Worm (Caenorhabditis elegans) whole organism, young adult: ENCODE data around the gene ceh-40.

Source experiments
- B0261.1 ChIP-seq: sonication (generic microtip); optimal IDR thresholded peaks from 2 replicates; lab custom pipeline; 2016; ENCODE audit warnings: mild to moderate bottlenecking, missing genetic modification characterization, moderate library complexity, missing compliant biosample characterization
- B0336.3 ChIP-seq: fragments of 200-800 bp; sonication (Bioruptor generic); IDR thresholded peaks from 2 replicates; pipeline ENCODE4 v1.3.6; 2022; ENCODE audit warnings: missing genetic modification characterization, missing compliant biosample characterization
- C06A6.2 ChIP-seq: fragments of 200-800 bp; sonication (Bioruptor generic); conservative IDR thresholded peaks from 2 replicates; pipeline ENCODE4 v1.3.6; 2022; ENCODE audit warnings: missing genetic modification characterization, missing compliant biosample characterization
- F22D6.2 ChIP-seq: sonication (generic microtip); optimal IDR thresholded peaks from 2 replicates; lab custom pipeline; 2016; ENCODE audit warnings: mild to moderate bottlenecking, missing genetic modification characterization, missing compliant biosample characterization
- F37B4.10 ChIP-seq: fragments of 200-800 bp; sonication (Bioruptor generic); IDR thresholded peaks from 2 replicates; pipeline ENCODE4 v1.3.6; 2022; ENCODE audit warnings: missing genetic modification characterization, missing compliant biosample characterization
- F39B2.1 ChIP-seq: fragments of 200-800 bp; sonication (Bioruptor generic); IDR thresholded peaks from 2 replicates; pipeline ENCODE4 v1.3.6; 2022; ENCODE audit warnings: missing genetic modification reagents, missing genetic modification characterization, missing compliant biosample characterization
- F55B11.4 ChIP-seq: sonication (generic microtip); optimal IDR thresholded peaks from 2 replicates; lab custom pipeline; 2016; ENCODE audit warnings: missing compliant biosample characterization, missing genetic modification characterization, borderline replicate concordance; ENCODE audit not compliant: insufficient read depth
- K11D2.4 ChIP-seq: fragments of 200-800 bp; sonication (Bioruptor generic); IDR thresholded peaks from 2 replicates; pipeline ENCODE4 v1.3.6; 2022; ENCODE audit warnings: missing genetic modification reagents, missing genetic modification characterization, missing compliant biosample characterization
- K12H6.12 ChIP-seq: fragments of 200-800 bp; sonication (Bioruptor generic); optimal IDR thresholded peaks from 2 replicates; lab custom pipeline; 2018; ENCODE audit warnings: mild to moderate bottlenecking, missing genetic modification characterization, missing compliant biosample characterization
- T07F8.4 ChIP-seq: sonication (generic microtip); optimal IDR thresholded peaks from 2 replicates; lab custom pipeline; 2016; ENCODE audit warnings: mild to moderate bottlenecking, missing genetic modification characterization, moderate library complexity, missing compliant biosample characterization
- Y56A3A.18 ChIP-seq: fragments of 200-800 bp; sonication (Bioruptor generic); IDR thresholded peaks from 2 replicates; pipeline ENCODE4 v1.3.6; 2022; ENCODE audit warnings: missing genetic modification reagents, missing genetic modification characterization, missing compliant biosample characterization
- Y95B8A.8 ChIP-seq: fragments of 200-800 bp; sonication (Bioruptor generic); IDR thresholded peaks from 2 replicates; pipeline ENCODE4 v1.3.6; 2022; ENCODE audit warnings: missing genetic modification reagents, missing genetic modification characterization, missing compliant biosample characterization
- ZK185.1 ChIP-seq: sonication (generic microtip); optimal IDR thresholded peaks from 2 replicates; lab custom pipeline; 2016; ENCODE audit warnings: mild to moderate bottlenecking, missing genetic modification characterization, missing compliant biosample characterization; ENCODE audit not compliant: poor library complexity, severe bottlenecking
- athp-1 ChIP-seq: sonication (generic microtip); optimal IDR thresholded peaks from 2 replicates; lab custom pipeline; 2017; ENCODE audit warnings: mild to moderate bottlenecking, missing genetic modification characterization, missing compliant biosample characterization
- attf-5 ChIP-seq: fragments of 200-800 bp; sonication (Bioruptor generic); optimal IDR thresholded peaks from 2 replicates; lab custom pipeline; 2018; ENCODE audit warnings: mild to moderate bottlenecking, missing genetic modification characterization, missing compliant biosample characterization
- cebp-1 ChIP-seq, 2 experiments: fragments of 200-800 bp in 1 of 2; sonication (Bioruptor generic) in 1 of 2; sonication (generic microtip) in 1 of 2; IDR thresholded peaks in 1 of 2; optimal IDR thresholded peaks in 1 of 2; 2 replicates each; pipeline versions ENCODE4 v1.3.6 to Lab custom; 2017 to 2022; ENCODE audit warnings: missing compliant biosample characterization in 2 of 2, missing genetic modification characterization in 2 of 2, mild to moderate bottlenecking in 1 of 2, missing genetic modification reagents in 1 of 2, moderate library complexity in 1 of 2
- cebp-2 ChIP-seq: fragments of 200-800 bp; sonication (Bioruptor generic); IDR thresholded peaks from 2 replicates; pipeline ENCODE4 v1.3.6; 2022; ENCODE audit warnings: missing genetic modification characterization, missing compliant biosample characterization
- ceh-100 ChIP-seq: fragments of 200-800 bp; sonication (Bioruptor generic); IDR thresholded peaks from 2 replicates; pipeline ENCODE4 v1.3.6; 2022; ENCODE audit warnings: missing genetic modification reagents, missing genetic modification characterization, missing compliant biosample characterization
- ceh-58 ChIP-seq: fragments of 200-800 bp; sonication (Bioruptor generic); IDR thresholded peaks from 2 replicates; pipeline ENCODE4 v1.3.6; 2022; ENCODE audit warnings: missing genetic modification characterization, missing compliant biosample characterization
- ceh-79 ChIP-seq: sonication (generic microtip); optimal IDR thresholded peaks from 2 replicates; lab custom pipeline; 2017; ENCODE audit warnings: mild to moderate bottlenecking, missing genetic modification characterization, missing compliant biosample characterization
- dpl-1 ChIP-seq: fragments of 150-350 bp; optimal IDR thresholded peaks from 2 replicates; lab custom pipeline; 2014; ENCODE audit warnings: missing biosample characterization, missing genetic modification reagents, missing genetic modification characterization
- egl-44 ChIP-seq: fragments of 200-800 bp; sonication (Bioruptor generic); IDR thresholded peaks from 2 replicates; pipeline ENCODE4 v1.3.6; 2022; ENCODE audit warnings: missing genetic modification reagents, missing genetic modification characterization, missing compliant biosample characterization
- egrh-3 ChIP-seq: fragments of 200-800 bp; sonication (Bioruptor generic); IDR thresholded peaks from 2 replicates; pipeline ENCODE4 v1.3.6; 2022; ENCODE audit warnings: missing genetic modification reagents, missing genetic modification characterization, missing compliant biosample characterization
- ekl-4 ChIP-seq: fragments of 200-800 bp; sonication (Bioruptor generic); IDR thresholded peaks from 2 replicates; pipeline ENCODE4 v1.3.6; 2022; ENCODE audit warnings: missing genetic modification reagents, missing genetic modification characterization, missing compliant biosample characterization
- ets-4 ChIP-seq: fragments of 200-800 bp; sonication (Bioruptor generic); optimal IDR thresholded peaks from 2 replicates; lab custom pipeline; 2018; ENCODE audit warnings: mild to moderate bottlenecking, missing genetic modification characterization, missing compliant biosample characterization
- him-1 ChIP-seq: sonication (generic microtip); optimal IDR thresholded peaks from 2 replicates; lab custom pipeline; 2016; ENCODE audit warnings: missing genotype, missing genetic modification reagents, missing genetic modification characterization, missing compliant biosample characterization
- hlh-12 ChIP-seq: sonication (generic microtip); optimal IDR thresholded peaks from 2 replicates; lab custom pipeline; 2016; ENCODE audit warnings: missing genetic modification characterization, missing compliant biosample characterization
- hrde-1 ChIP-seq: sonication (generic microtip); optimal IDR thresholded peaks from 2 replicates; lab custom pipeline; 2016; ENCODE audit warnings: missing genetic modification characterization, mild to moderate bottlenecking, missing compliant biosample characterization, moderate library complexity, missing genotype, missing genetic modification reagents, borderline replicate concordance
- hsf-1 ChIP-seq: fragments of 200-800 bp; sonication (Bioruptor generic); IDR thresholded peaks from 2 replicates; pipeline ENCODE4 v1.3.6; 2022; ENCODE audit warnings: missing genetic modification reagents, missing genetic modification characterization, missing compliant biosample characterization
- lin-35 ChIP-seq, 3 experiments: fragments of 150-350 bp in 2 of 3; sonication (generic microtip) in 1 of 3; optimal IDR thresholded peaks; 2 replicates each; lab custom pipeline; 2014 to 2018; ENCODE audit warnings: missing biosample characterization in 3 of 3, missing genetic modification characterization in 3 of 3, missing genetic modification reagents in 3 of 3
- lin-40 ChIP-seq: sonication (generic microtip); optimal IDR thresholded peaks from 2 replicates; lab custom pipeline; 2016; ENCODE audit warnings: missing genetic modification characterization, mild to moderate bottlenecking, missing compliant biosample characterization, missing genotype, missing genetic modification reagents
- lir-1 ChIP-seq: fragments of 200-800 bp; sonication (Bioruptor generic); conservative IDR thresholded peaks from 2 replicates; pipeline ENCODE4 v1.3.6; 2022; ENCODE audit warnings: missing genetic modification reagents, missing genetic modification characterization, missing compliant biosample characterization
- lsl-1 ChIP-seq: fragments of 200-800 bp; sonication (Bioruptor generic); optimal IDR thresholded peaks from 2 replicates; lab custom pipeline; 2018; ENCODE audit warnings: mild to moderate bottlenecking, missing genetic modification characterization, moderate library complexity, missing compliant biosample characterization
- mel-28 ChIP-seq: sonication (generic microtip); optimal IDR thresholded peaks from 2 replicates; lab custom pipeline; 2016; ENCODE audit warnings: borderline replicate concordance, mild to moderate bottlenecking, missing genetic modification characterization, missing compliant biosample characterization
- mes-4 ChIP-seq: sonication (generic microtip); optimal IDR thresholded peaks from 2 replicates; lab custom pipeline; 2016; ENCODE audit warnings: missing genotype, missing genetic modification characterization, missing compliant biosample characterization
- nhr-179 ChIP-seq: sonication (generic microtip); optimal IDR thresholded peaks from 2 replicates; lab custom pipeline; 2016; ENCODE audit warnings: mild to moderate bottlenecking, missing genetic modification characterization, missing compliant biosample characterization
- nhr-80 ChIP-seq: sonication (generic microtip); optimal IDR thresholded peaks from 2 replicates; lab custom pipeline; 2016; ENCODE audit warnings: missing genetic modification characterization, missing compliant biosample characterization
- rcor-1 ChIP-seq: fragments of 200-800 bp; sonication (Bioruptor generic); IDR thresholded peaks from 2 replicates; pipeline ENCODE4 v1.3.6; 2022; ENCODE audit warnings: missing genetic modification reagents, missing genetic modification characterization, missing compliant biosample characterization
- rpc-1 ChIP-seq, 2 experiments: fragments of 150-350 bp in 1 of 2; sonication (generic microtip) in 1 of 2; optimal IDR thresholded peaks; 2 replicates each; lab custom pipeline; 2014 to 2018; ENCODE audit warnings: missing biosample characterization in 1 of 2, missing genetic modification characterization in 1 of 2, missing genetic modification reagents in 1 of 2, missing genotype in 1 of 2
- sptf-2 ChIP-seq: fragments of 200-800 bp; sonication (Bioruptor generic); optimal IDR thresholded peaks from 2 replicates; lab custom pipeline; 2018; ENCODE audit warnings: mild to moderate bottlenecking, missing genetic modification characterization, missing compliant biosample characterization
- tbp1 ChIP-seq: fragments of 200-800 bp; sonication (Bioruptor generic); optimal IDR thresholded peaks from 2 replicates; lab custom pipeline; 2018; ENCODE audit warnings: mild to moderate bottlenecking, missing genetic modification characterization, missing compliant biosample characterization
- tlf-1 ChIP-seq: fragments of 200-800 bp; sonication (Bioruptor generic); optimal IDR thresholded peaks from 2 replicates; lab custom pipeline; 2018; ENCODE audit warnings: mild to moderate bottlenecking, missing genetic modification characterization, missing compliant biosample characterization
- unc-62 ChIP-seq: fragments of 150-350 bp; optimal IDR thresholded peaks from 2 replicates; lab custom pipeline; 2014; ENCODE audit warnings: missing biosample characterization, missing genetic modification reagents, missing genetic modification characterization
- zfh-2 ChIP-seq: fragments of 200-800 bp; sonication (Bioruptor generic); conservative IDR thresholded peaks from 2 replicates; pipeline ENCODE4 v1.3.6; 2022; ENCODE audit warnings: missing genetic modification reagents, missing genetic modification characterization, missing compliant biosample characterization
- ztf-22 ChIP-seq: fragments of 200-800 bp; sonication (Bioruptor generic); optimal IDR thresholded peaks from 2 replicates; lab custom pipeline; 2018; ENCODE audit warnings: mild to moderate bottlenecking, missing genetic modification characterization, moderate library complexity, missing compliant biosample characterization
- ztf-25 ChIP-seq: fragments of 200-800 bp; sonication (Bioruptor generic); IDR thresholded peaks from 2 replicates; pipeline ENCODE4 v1.3.6; 2022; ENCODE audit warnings: missing genetic modification reagents, missing genetic modification characterization, missing compliant biosample characterization
- ztf-6 ChIP-seq: fragments of 200-800 bp; sonication (Bioruptor generic); IDR thresholded peaks from 2 replicates; pipeline ENCODE4 v1.3.6; 2022; ENCODE audit warnings: missing genetic modification reagents, missing genetic modification characterization, missing compliant biosample characterization

The ceh-40 gene

ce11 chrX:12362951-12363486, 42.4 kb upstream of the ceh-40 start (continued):
- peak; percentile 93; the same call in 1 of the 2 replicates for TF ChIP-seq cebp-2 (GFP tag; lab: Robert Waterston, UW)
- TF ChIP-seq B0336.3 (GFP tag; lab: Robert Waterston, UW) = peak; percentile 99
- 0 out of 2 replicates have a peak, but pooled peaks have one; percentile 20 for TF ChIP-seq hsf-1 (GFP tag; lab: Robert Waterston, UW)
- TF ChIP-seq mes-4 = no peak
- TF ChIP-seq B0261.1 (tag; lab: Kevin White, UChicago) = peak; percentile 62
- peak; percentile 81 for TF ChIP-seq mel-28
- TF ChIP-seq lir-1 (GFP tag; lab: Robert Waterston, UW) = peak; percentile 81
- no peak for TF ChIP-seq F37B4.10 (GFP tag; lab: Robert Waterston, UW)
- no peak for TF ChIP-seq dpl-1 (GFP tag; lab: Kevin White, UChicago)
- TF ChIP-seq rcor-1 (GFP tag; lab: Robert Waterston, UW) = peak; percentile 94
- peak; percentile 98 for TF ChIP-seq K11D2.4 (GFP tag; lab: Robert Waterston, UW)
- no peak for TF ChIP-seq Y95B8A.8 (GFP tag; lab: Robert Waterston, UW)
- peak; percentile 100 for TF ChIP-seq lin-40
- peak; percentile 96 for TF ChIP-seq K12H6.12 (tag; lab: Kevin White, UChicago)
- TF ChIP-seq egrh-3 = 0 out of 2 replicates have a peak, but pooled peaks have one; percentile 16
- peak; percentile 87 for TF ChIP-seq egl-44 (GFP tag; lab: Robert Waterston, UW)
- TF ChIP-seq nhr-80 (tag; lab: Kevin White, UChicago) = peak; percentile 96
- peak; percentile 78 for TF ChIP-seq cebp-1 (GFP tag; IDR thresholded peaks at IDR 0.05; lab: Robert Waterston, UW)
- TF ChIP-seq cebp-1 (tag; optimal IDR thresholded peaks at IDR 0.05; lab: Kevin White, UChicago) = peak; percentile 96
- TF ChIP-seq tlf-1 = peak; percentile 97
- TF ChIP-seq ceh-79 (tag; lab: Kevin White, UChicago) = peak; percentile 86
- no peak for TF ChIP-seq lsl-1 (GFP tag; lab: Kevin White, UChicago)
- peak; percentile 74 for TF ChIP-seq ceh-100
- TF ChIP-seq ekl-4 (GFP tag; lab: Robert Waterston, UW) = peak; percentile 73
- peak; percentile 89 for TF ChIP-seq ets-4 (GFP tag; lab: Kevin White, UChicago)
- TF ChIP-seq ztf-6 = 0 out of 2 replicates have a peak, but pooled peaks have one; percentile 62
- TF ChIP-seq zfh-2 = no peak
- no peak for TF ChIP-seq F55B11.4
- TF ChIP-seq him-1 (tag; lab: Kevin White, UChicago) = no peak
- TF ChIP-seq sptf-2 (GFP tag; lab: Kevin White, UChicago) = peak; percentile 38
- TF ChIP-seq ztf-22 = peak; percentile 67
- TF ChIP-seq ZK185.1 (tag; lab: Kevin White, UChicago) = peak; percentile 99
- peak; percentile 94 for TF ChIP-seq F22D6.2 (tag; lab: Kevin White, UChicago)
- no peak for TF ChIP-seq ceh-58 (GFP tag; lab: Robert Waterston, UW)
- TF ChIP-seq tbp1 (GFP tag; lab: Kevin White, UChicago) = peak; percentile 80
- TF ChIP-seq rpc-1 (optimal IDR thresholded peaks at IDR 0.05; lab: Kevin White, UChicago) = peak; percentile 15
- TF ChIP-seq rpc-1 (tag; optimal IDR thresholded peaks at IDR 0.05; lab: Kevin White, UChicago) = no peak
- peak; percentile 54 for TF ChIP-seq attf-5 (GFP tag; lab: Kevin White, UChicago)
- TF ChIP-seq athp-1 (tag; lab: Kevin White, UChicago) = peak; percentile 46
- peak; percentile 81 for TF ChIP-seq nhr-179 (tag; lab: Kevin White, UChicago)
- no peak for TF ChIP-seq F39B2.1
- peak; percentile 51 for TF ChIP-seq hrde-1 (tag; lab: Kevin White, UChicago)
- TF ChIP-seq hlh-12 = no peak
- no peak for TF ChIP-seq unc-62 (GFP tag; lab: Kevin White, UChicago)
- TF ChIP-seq Y56A3A.18 (GFP tag; lab: Robert Waterston, UW) = peak; percentile 98
- peak in 2 of 3 experiments; percentile 86 to 98 for TF ChIP-seq lin-35 (GFP tag; optimal IDR thresholded peaks at IDR 0.05; lab: Kevin White, UChicago)
- TF ChIP-seq T07F8.4 (tag; lab: Kevin White, UChicago) = peak; percentile 85
- TF ChIP-seq C06A6.2 (GFP tag; lab: Robert Waterston, UW) = peak; percentile 95
- TF ChIP-seq ztf-25 (GFP tag; lab: Robert Waterston, UW) = no peak
